Worm (Caenorhabditis elegans): Measurements from ENCODE around the gene T07G12.3.

T07G12.3 gene

ce11 chrIV:10533639-10534038 lies at the start of gene T07G12.3:
Gene T07G12.3 (plus strand): TSS chrIV:10533939.
- TF ChIP-seq B0019.2 (GFP tag; conservative IDR thresholded peaks at IDR 0.05) (no peak), lin-54 (GFP tag; optimal IDR thresholded peaks at IDR 0.05) (no peak), F49E8.2 (tag; optimal IDR thresholded peaks at IDR 0.05; ENCODE audit: insufficient read depth) (no peak), Y95B8A.8 (GFP tag; IDR thresholded peaks at IDR 0.05) (no peak), C06A6.2 (GFP tag; conservative IDR thresholded peaks at IDR 0.05) (no peak), dox-1 (GFP tag; IDR thresholded peaks at IDR 0.05) (no peak), lsy-27 (tag; optimal IDR thresholded peaks at IDR 0.05; ENCODE audit: borderline replicate concordance, insufficient read depth) (no peak), bed-1 (GFP tag; IDR thresholded peaks at IDR 0.05) (no peak), hrde-1 (tag; optimal IDR thresholded peaks at IDR 0.05; ENCODE audit: borderline replicate concordance) (no peak), F22D6.2 (tag; optimal IDR thresholded peaks at IDR 0.05) (no peak), atf-7 (tag; optimal IDR thresholded peaks at IDR 0.05) (no peak)

- TF ChIP-seq nfya-2 (GFP tag; IDR thresholded peaks at IDR 0.05) (no peak), B0261.1 (tag; optimal IDR thresholded peaks at IDR 0.05) (no peak), T07F8.4 (tag; optimal IDR thresholded peaks at IDR 0.05) (no peak), mcd-1 (GFP tag; IDR thresholded peaks at IDR 0.05) (no peak), dox-1 (GFP tag; IDR thresholded peaks at IDR 0.05) (no peak), madf-8 (GFP tag; conservative IDR thresholded peaks at IDR 0.05) (no peak), lin-26 (GFP tag; IDR thresholded peaks at IDR 0.05) (no peak), snpc-3.4 (tag; optimal IDR thresholded peaks at IDR 0.05) (no peak), atf-7 (tag; optimal IDR thresholded peaks at IDR 0.05) (no peak), attf-6 (GFP tag; IDR thresholded peaks at IDR 0.05) (no peak), him-1 (tag; optimal IDR thresholded peaks at IDR 0.05) (no peak), hmg-20 (GFP tag; IDR thresholded peaks at IDR 0.05) (no peak), Y79H2A.3 (GFP tag; conservative IDR thresholded peaks at IDR 0.05) (no peak), K12H6.12 (tag; optimal IDR thresholded peaks at IDR 0.05) (no peak), ztf-22 (GFP tag; optimal IDR thresholded peaks at IDR 0.05) (no peak), ztf-18 (tag; optimal IDR thresholded peaks at IDR 0.05) (no peak), athp-1 (tag; optimal IDR thresholded peaks at IDR 0.05) (no peak), madf-10 (tag; optimal IDR thresholded peaks at IDR 0.05) (no peak)
These were observed 44.3 kb upstream of the T07G12.3 start for ce11 chrIV:10489409-10489808.

DNA sequence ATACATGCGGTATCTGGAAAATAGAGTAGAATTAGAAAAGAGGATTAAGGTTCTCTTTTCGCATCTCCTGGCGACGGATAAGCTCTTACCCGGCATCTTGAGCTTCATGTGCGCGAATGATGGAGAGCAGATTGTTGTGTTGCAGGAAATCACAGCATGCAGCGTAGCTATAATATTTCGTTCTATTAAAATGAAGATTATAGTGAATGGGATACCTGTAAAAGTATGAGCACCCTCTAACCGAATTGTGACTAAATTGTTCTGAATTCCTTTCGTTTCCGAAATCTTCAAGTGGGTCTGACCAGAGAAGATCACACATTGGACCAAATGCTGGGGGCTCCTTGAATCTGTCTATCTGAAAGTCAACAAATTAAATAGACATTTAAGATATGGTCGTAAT lies 35.3 kb upstream of the T07G12.3 start:
- TF ChIP-seq rec-8 (tag; optimal IDR thresholded peaks at IDR 0.05) (no peak), ceh-100 (GFP tag; IDR thresholded peaks at IDR 0.05) (no peak), F23B12.7 (tag; optimal IDR thresholded peaks at IDR 0.05; ENCODE audit: insufficient read depth) (no peak), unc-130 (GFP tag; optimal IDR thresholded peaks at IDR 0.05) (no peak), xnd-1 (tag; optimal IDR thresholded peaks at IDR 0.05) (no peak), ztf-6 (GFP tag; IDR thresholded peaks at IDR 0.05) (no peak), fkh-3 (tag; optimal IDR thresholded peaks at IDR 0.05) (no peak), nfya-2 (GFP tag; IDR thresholded peaks at IDR 0.05) (no peak), him-1 (tag; optimal IDR thresholded peaks at IDR 0.05) (no peak), sea-2 (GFP tag; IDR thresholded peaks at IDR 0.05) (no peak), F57C9.4 (tag; optimal IDR thresholded peaks at IDR 0.05) (no peak), hrde-1 (tag; optimal IDR thresholded peaks at IDR 0.05; ENCODE audit: borderline replicate concordance) (no peak), ztf-28 (GFP tag; IDR thresholded peaks at IDR 0.05) (no peak), lin-54 (GFP tag; optimal IDR thresholded peaks at IDR 0.05) (no peak), mxl-1 (tag; optimal IDR thresholded peaks at IDR 0.05) (no peak), F10E7.11 (tag; optimal IDR thresholded peaks at IDR 0.05) (no peak), unc-62 (GFP tag; optimal IDR thresholded peaks at IDR 0.05) (no peak), athp-1 (tag; optimal IDR thresholded peaks at IDR 0.05) (no peak), atf-7 (tag; optimal IDR thresholded peaks at IDR 0.05) (no peak), C06A6.2 (GFP tag; conservative IDR thresholded peaks at IDR 0.05) (no peak)

All from whole organism, young adult.